Worm (Caenorhabditis elegans) whole organism, L1 larva: ENCODE results near the gene F20B6.9.

Experiments
- alr-1 ChIP-seq: fragments of 200-800 bp; sonication (Bioruptor generic); optimal IDR thresholded peaks from 2 replicates; lab custom pipeline; 2018; ENCODE audit warnings: borderline replicate concordance, mild to moderate bottlenecking, missing genetic modification characterization, missing compliant biosample characterization
- lin-35 ChIP-seq, 2 experiments: fragments of 150-350 bp; optimal IDR thresholded peaks; 2 replicates each; lab custom pipeline; 2014; ENCODE audit warnings: missing biosample characterization in 2 of 2, missing genetic modification characterization in 2 of 2, missing genetic modification reagents in 2 of 2
- unc-86 ChIP-seq: sonication (generic microtip); optimal IDR thresholded peaks from 2 replicates; lab custom pipeline; 2016; ENCODE audit warnings: missing genetic modification characterization, missing compliant biosample characterization

DNA sequence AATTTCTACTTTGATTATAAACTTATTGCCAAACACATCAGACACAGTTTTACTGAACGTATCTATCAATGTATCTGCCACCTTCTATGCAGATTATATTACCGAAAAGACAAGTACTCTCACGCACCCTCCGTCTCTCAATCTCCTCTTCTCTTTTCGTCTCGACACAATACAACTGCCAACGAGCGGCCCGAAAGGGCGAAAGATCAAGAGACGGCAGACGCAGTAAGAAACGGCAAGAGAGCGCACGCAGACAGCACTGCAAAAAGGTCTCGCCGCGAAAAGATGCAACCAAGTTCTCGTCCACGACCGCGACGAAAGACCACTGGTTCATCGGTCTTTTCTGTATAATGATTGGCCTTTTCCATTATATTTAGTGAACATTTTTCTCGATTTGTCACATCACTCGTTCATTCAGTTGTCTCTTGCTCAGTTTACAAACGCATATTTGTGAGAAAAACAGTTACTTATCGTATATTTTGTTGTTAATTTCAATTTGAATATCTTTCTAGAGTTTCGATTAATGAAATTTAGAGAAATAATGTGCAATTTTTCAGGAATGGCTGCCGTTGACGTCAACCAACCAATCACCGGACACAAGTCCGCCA, 16.6 kb downstream of the F20B6.9 start, which contains the start of gene vha-12:
- peak; percentile 90 for TF ChIP-seq unc-86 (tag; lab: Kevin White, UChicago)
- TF ChIP-seq lin-35 (GFP tag; optimal IDR thresholded peaks at IDR 0.05; lab: Kevin White, UChicago), result peak; percentile 77 to 88
- no peak for TF ChIP-seq alr-1 (tag; lab: Kevin White, UChicago)
